Fruit fly (Drosophila melanogaster): ENCODE measurements around the gene Sap30.

Sap30 gene

dm6 chrX:16781055-16781454 is 6.0 kb upstream of the Sap30 start:
- TF ChIP-seq CG12605 (GFP tag; IDR thresholded peaks at IDR 0.05): 0 out of 2 replicates have a peak, but pooled peaks have one; percentile 44
- TF ChIP-seq Ets98B (GFP tag; IDR thresholded peaks at IDR 0.05): peak; percentile 53
- peak; percentile 59; the same call in 2 of the 3 replicates for TF ChIP-seq fd96Ca (GFP tag; IDR thresholded peaks at IDR 0.05)
- peak; percentile 60 for TF ChIP-seq CG32121 (GFP tag; IDR thresholded peaks at IDR 0.05)
- 0 out of 3 replicates have a peak, but pooled peaks have one; percentile 31 for TF ChIP-seq CG4496 (GFP tag; IDR thresholded peaks at IDR 0.05)
- TF ChIP-seq CG8159 (tag; optimal IDR thresholded peaks at IDR 0.05): no peak

- TF ChIP-seq CG15710 (tag; optimal IDR thresholded peaks at IDR 0.05) (no peak), fd96Ca (GFP tag; IDR thresholded peaks at IDR 0.05) (peak; percentile 79), Pif1A (GFP tag; optimal IDR thresholded peaks at IDR 0.05) (peak; percentile 56), CG10348 (GFP tag; IDR thresholded peaks at IDR 0.05) (no peak), CG9948 (tag; optimal IDR thresholded peaks at IDR 0.05) (peak; percentile 12), CG13204 (GFP tag; optimal IDR thresholded peaks at IDR 0.05) (no peak), D1 (tag; optimal IDR thresholded peaks at IDR 0.05) (no peak), gl (tag; optimal IDR thresholded peaks at IDR 0.05) (no peak), rn (GFP tag; IDR thresholded peaks at IDR 0.05) (no peak), CG34367 (tag; optimal IDR thresholded peaks at IDR 0.05) (no peak), CG14655 (GFP tag; optimal IDR thresholded peaks at IDR 0.05) (no peak), EcR (GFP tag; optimal IDR thresholded peaks at IDR 0.05) (no peak), CG32121 (GFP tag; IDR thresholded peaks at IDR 0.05) (peak; percentile 74), Snoo (tag; optimal IDR thresholded peaks at IDR 0.05) (no peak), CG4496 (GFP tag; IDR thresholded peaks at IDR 0.05) (peak; percentile 80), Pif1B (GFP tag; optimal IDR thresholded peaks at IDR 0.05) (no peak), CG17806 (tag; optimal IDR thresholded peaks at IDR 0.05) (peak; percentile 30), CG8159 (tag; optimal IDR thresholded peaks at IDR 0.05) (peak; percentile 19), Ets98B (GFP tag; IDR thresholded peaks at IDR 0.05) (peak; percentile 66), CG12605 (GFP tag; IDR thresholded peaks at IDR 0.05) (peak; percentile 14; the same call in 1 of the 2 replicates), CG8301 (tag; optimal IDR thresholded peaks at IDR 0.05) (peak; percentile 46)
Observed at dm6 chrX:16782175-16782916, 4.7 kb upstream of the Sap30 start.

- TF ChIP-seq CG12605 (GFP tag; IDR thresholded peaks at IDR 0.05) (peak; percentile 22; the same call in 1 of the 2 replicates), CG10348 (GFP tag; IDR thresholded peaks at IDR 0.05) (no peak)
Observed at dm6 chrX:16783141-16783715, 3.9 kb upstream of the Sap30 start, which contains the start of gene if. TSS of gene if (minus strand) at chrX:16783434.

dm6 chrX:16783743-16784142 is 3.3 kb upstream of the Sap30 start, which contains the start of gene mRpL22:
TSS of gene mRpL22 (plus strand) at chrX:16783933.
- TF ChIP-seq Ets98B (GFP tag; IDR thresholded peaks at IDR 0.05): no peak
- TF ChIP-seq fd96Ca (GFP tag; IDR thresholded peaks at IDR 0.05): no peak
- TF ChIP-seq CG8301 (tag; optimal IDR thresholded peaks at IDR 0.05): no peak
- TF ChIP-seq CG10348 (GFP tag; IDR thresholded peaks at IDR 0.05): no peak
- no peak for TF ChIP-seq Pif1A (GFP tag; optimal IDR thresholded peaks at IDR 0.05)
- no peak for TF ChIP-seq CG17806 (tag; optimal IDR thresholded peaks at IDR 0.05)
- no peak for TF ChIP-seq CG12605 (GFP tag; IDR thresholded peaks at IDR 0.05)
- no peak for TF ChIP-seq CG8159 (tag; optimal IDR thresholded peaks at IDR 0.05)
- TF ChIP-seq CG14655 (GFP tag; optimal IDR thresholded peaks at IDR 0.05): no peak
- no peak for TF ChIP-seq rn (GFP tag; IDR thresholded peaks at IDR 0.05)
- TF ChIP-seq Snoo (tag; optimal IDR thresholded peaks at IDR 0.05): no peak
- TF ChIP-seq Pif1B (GFP tag; optimal IDR thresholded peaks at IDR 0.05): no peak
- TF ChIP-seq CG4496 (GFP tag; IDR thresholded peaks at IDR 0.05): no peak
- no peak for TF ChIP-seq CG32121 (GFP tag; IDR thresholded peaks at IDR 0.05)
- TF ChIP-seq CG15710 (tag; optimal IDR thresholded peaks at IDR 0.05): no peak
- no peak for TF ChIP-seq CG34367 (tag; optimal IDR thresholded peaks at IDR 0.05)
- no peak for TF ChIP-seq gl (tag; optimal IDR thresholded peaks at IDR 0.05)
- TF ChIP-seq D1 (tag; optimal IDR thresholded peaks at IDR 0.05): no peak

- 0 out of 2 replicates have a peak, but pooled peaks have one; percentile 11 for TF ChIP-seq CG12605 (GFP tag; IDR thresholded peaks at IDR 0.05)
- no peak for TF ChIP-seq CG15710 (tag; optimal IDR thresholded peaks at IDR 0.05)
- TF ChIP-seq Ets98B (GFP tag; IDR thresholded peaks at IDR 0.05): 0 out of 2 replicates have a peak, but pooled peaks have one; percentile 5
- peak; percentile 28; the same call in 2 of the 3 replicates for TF ChIP-seq CG4496 (GFP tag; IDR thresholded peaks at IDR 0.05)
Observed at dm6 chrX:16787416-16787900, 375 bp downstream of the Sap30 start.

dm6 chrX:16791058-16791457 is 4.0 kb downstream of the Sap30 start, which contains the start of gene Rrp45:
TSS of gene Rrp45 (minus strand) at chrX:16791266.
- TF ChIP-seq Snoo (tag; optimal IDR thresholded peaks at IDR 0.05) (no peak), CG15710 (tag; optimal IDR thresholded peaks at IDR 0.05) (no peak), rn (GFP tag; IDR thresholded peaks at IDR 0.05) (no peak), Ets98B (GFP tag; IDR thresholded peaks at IDR 0.05) (no peak), CG8301 (tag; optimal IDR thresholded peaks at IDR 0.05) (no peak), fd96Ca (GFP tag; IDR thresholded peaks at IDR 0.05) (no peak), EcR (GFP tag; optimal IDR thresholded peaks at IDR 0.05) (no peak), CG10348 (GFP tag; IDR thresholded peaks at IDR 0.05) (no peak), D1 (tag; optimal IDR thresholded peaks at IDR 0.05) (no peak), Pif1B (GFP tag; optimal IDR thresholded peaks at IDR 0.05) (no peak), CG17806 (tag; optimal IDR thresholded peaks at IDR 0.05) (no peak), CG34367 (tag; optimal IDR thresholded peaks at IDR 0.05) (no peak)

Measured in whole organism, pupa.